Fruit fly (Drosophila melanogaster): ENCODE results near the gene TP53INP.
A peak's percentile ranks its signal among the peaks of the same experiment; 100 is the strongest.

Gene TP53INP

dm6 chr3L:4413800-4414446, 7.2 kb downstream of the TP53INP start:
- peak; percentile 59 for TF ChIP-seq Ets98B (GFP tag; IDR thresholded peaks at IDR 0.05)
- TF ChIP-seq CG32121 (GFP tag; IDR thresholded peaks at IDR 0.05), result peak; percentile 67; the same call in 1 of the 2 replicates
- TF ChIP-seq CG8159 (tag; optimal IDR thresholded peaks at IDR 0.05), result no peak
- TF ChIP-seq fd96Ca (GFP tag; IDR thresholded peaks at IDR 0.05), result peak; percentile 63
- peak; percentile 73 for TF ChIP-seq CG12605 (GFP tag; IDR thresholded peaks at IDR 0.05)
- TF ChIP-seq CG4496 (GFP tag; IDR thresholded peaks at IDR 0.05), result peak; percentile 65

DNA sequence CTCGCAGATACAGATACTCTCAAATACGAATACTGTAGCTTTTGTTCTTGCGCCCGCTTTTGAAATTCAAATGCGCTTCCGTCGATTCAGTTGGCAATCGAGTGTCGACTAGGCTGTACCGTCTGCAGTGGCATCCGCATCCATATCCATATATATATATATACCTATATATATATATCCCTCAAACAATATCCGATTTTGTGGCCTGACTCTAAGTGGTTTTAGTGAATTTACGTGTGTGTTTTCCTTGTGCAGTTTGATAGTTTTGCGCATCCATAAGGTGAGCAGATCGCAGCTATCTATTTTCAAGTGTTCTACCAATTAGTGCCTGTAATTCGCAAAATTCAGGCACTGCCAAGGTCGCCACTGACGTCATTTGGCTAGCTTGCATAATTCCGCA, 7.8 kb downstream of the TP53INP start:
- no peak for TF ChIP-seq CG12605 (GFP tag; IDR thresholded peaks at IDR 0.05)
- TF ChIP-seq CG14655 (GFP tag; optimal IDR thresholded peaks at IDR 0.05), result no peak
- no peak for TF ChIP-seq D1 (tag; optimal IDR thresholded peaks at IDR 0.05)
- no peak for TF ChIP-seq Ets98B (GFP tag; IDR thresholded peaks at IDR 0.05)
- TF ChIP-seq CG4496 (GFP tag; IDR thresholded peaks at IDR 0.05), result no peak
- TF ChIP-seq CG15710 (tag; optimal IDR thresholded peaks at IDR 0.05), result no peak
- TF ChIP-seq CG32121 (GFP tag; IDR thresholded peaks at IDR 0.05), result no peak
- no peak for TF ChIP-seq CG17806 (tag; optimal IDR thresholded peaks at IDR 0.05)

- TF ChIP-seq EcR (GFP tag; optimal IDR thresholded peaks at IDR 0.05) (peak; percentile 60), fd96Ca (GFP tag; IDR thresholded peaks at IDR 0.05) (0 out of 3 replicates have a peak, but pooled peaks have one; percentile 14), CG8301 (tag; optimal IDR thresholded peaks at IDR 0.05) (no peak), CG9948 (tag; optimal IDR thresholded peaks at IDR 0.05) (no peak), CG32121 (GFP tag; IDR thresholded peaks at IDR 0.05) (no peak), CG17806 (tag; optimal IDR thresholded peaks at IDR 0.05) (no peak), Ets98B (GFP tag; IDR thresholded peaks at IDR 0.05) (no peak)
Observed at dm6 chr3L:4415326-4416274, 8.9 kb downstream of the TP53INP start.

DNA sequence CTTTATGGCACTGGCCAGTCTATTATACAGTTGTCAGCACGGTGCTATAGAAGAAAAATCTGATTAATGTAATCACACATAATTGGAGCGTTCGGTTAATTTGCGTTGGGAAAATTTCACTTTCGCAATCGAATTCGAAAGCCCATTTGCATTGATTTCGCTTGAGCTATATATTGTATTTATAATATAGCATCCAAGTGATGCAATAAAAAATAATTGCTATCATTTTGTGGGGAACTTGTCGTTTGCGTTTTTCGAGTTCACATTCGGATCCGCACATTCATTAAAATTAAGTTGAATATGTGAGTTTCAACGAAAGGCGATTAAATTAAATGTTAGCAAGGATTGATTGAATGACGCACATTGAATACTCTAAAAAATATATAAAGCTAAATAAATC, 10.3 kb downstream of the TP53INP start:
- TF ChIP-seq D1 (tag; optimal IDR thresholded peaks at IDR 0.05) (no peak), gl (tag; optimal IDR thresholded peaks at IDR 0.05) (no peak), Ets98B (GFP tag; IDR thresholded peaks at IDR 0.05) (no peak), CG17806 (tag; optimal IDR thresholded peaks at IDR 0.05) (no peak), CG8159 (tag; optimal IDR thresholded peaks at IDR 0.05) (no peak), CG12605 (GFP tag; IDR thresholded peaks at IDR 0.05) (no peak), rn (GFP tag; IDR thresholded peaks at IDR 0.05) (no peak), CG10348 (GFP tag; IDR thresholded peaks at IDR 0.05) (no peak), CG9948 (tag; optimal IDR thresholded peaks at IDR 0.05) (no peak), Pif1B (GFP tag; optimal IDR thresholded peaks at IDR 0.05) (no peak), CG8301 (tag; optimal IDR thresholded peaks at IDR 0.05) (no peak), Snoo (tag; optimal IDR thresholded peaks at IDR 0.05) (no peak), EcR (GFP tag; optimal IDR thresholded peaks at IDR 0.05) (no peak), CG34367 (tag; optimal IDR thresholded peaks at IDR 0.05) (no peak), Pif1A (GFP tag; optimal IDR thresholded peaks at IDR 0.05) (no peak), CG4496 (GFP tag; IDR thresholded peaks at IDR 0.05) (no peak), fd96Ca (GFP tag; IDR thresholded peaks at IDR 0.05) (no peak), CG13204 (GFP tag; optimal IDR thresholded peaks at IDR 0.05) (no peak), CG32121 (GFP tag; IDR thresholded peaks at IDR 0.05) (no peak)

DNA sequence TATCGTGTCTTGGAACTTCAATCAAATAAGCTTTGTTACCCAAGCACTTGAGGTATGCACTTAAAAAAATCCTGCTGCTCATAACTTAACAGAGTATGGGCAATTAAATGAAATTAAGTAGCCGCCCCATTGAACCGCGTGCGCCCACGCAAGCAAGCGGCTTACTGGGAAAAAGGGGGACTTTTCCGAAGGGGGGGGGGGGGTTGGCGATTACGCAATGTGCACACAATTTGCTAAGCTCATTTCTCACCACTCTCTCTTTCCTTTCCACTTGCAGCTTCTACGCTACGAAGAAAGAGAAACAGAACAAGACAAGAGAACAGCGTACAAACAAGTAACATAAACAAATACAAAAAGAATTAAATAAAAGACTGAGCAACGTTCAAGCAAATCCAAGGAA, 10.8 kb downstream of the TP53INP start:
- TF ChIP-seq EcR (GFP tag; optimal IDR thresholded peaks at IDR 0.05) (no peak), fd96Ca (GFP tag; IDR thresholded peaks at IDR 0.05) (peak; percentile 46; the same call in 1 of the 3 replicates)

dm6 chr3L:4421362-4421761, 14.6 kb downstream of the TP53INP start, which contains the start of gene CG15020:
CG15020 (plus strand) TSS chr3L:4421662.
- TF ChIP-seq CG17806 (tag; optimal IDR thresholded peaks at IDR 0.05) (no peak), EcR (GFP tag; optimal IDR thresholded peaks at IDR 0.05) (no peak), CG32121 (GFP tag; IDR thresholded peaks at IDR 0.05) (no peak), CG8159 (tag; optimal IDR thresholded peaks at IDR 0.05) (no peak), Pif1A (GFP tag; optimal IDR thresholded peaks at IDR 0.05) (no peak), CG14655 (GFP tag; optimal IDR thresholded peaks at IDR 0.05) (peak; percentile 56), CG4496 (GFP tag; IDR thresholded peaks at IDR 0.05) (0 out of 3 replicates have a peak, but pooled peaks have one; percentile 10), Pif1B (GFP tag; optimal IDR thresholded peaks at IDR 0.05) (no peak)

dm6 chr3L:4426581-4426980, 19.8 kb downstream of the TP53INP start:
- no peak for TF ChIP-seq gl (tag; optimal IDR thresholded peaks at IDR 0.05)
- TF ChIP-seq CG15710 (tag; optimal IDR thresholded peaks at IDR 0.05), result no peak
- no peak for TF ChIP-seq CG8301 (tag; optimal IDR thresholded peaks at IDR 0.05)
- no peak for TF ChIP-seq CG14655 (GFP tag; optimal IDR thresholded peaks at IDR 0.05)
- no peak for TF ChIP-seq CG9948 (tag; optimal IDR thresholded peaks at IDR 0.05)
- TF ChIP-seq Snoo (tag; optimal IDR thresholded peaks at IDR 0.05), result no peak
- no peak for TF ChIP-seq rn (GFP tag; IDR thresholded peaks at IDR 0.05)

All from whole organism, pupa.